Fruit fly (Drosophila melanogaster) whole organism, embryonic: ENCODE measurements around the gene Cby.

Experiments
- Atf6 ChIP-seq: fragments of 200-800 bp; sonication (Bioruptor generic); IDR thresholded peaks from 2 replicates; pipeline ENCODE4 v1.3.6; 2022; ENCODE audit warnings: missing biosample characterization, missing genetic modification characterization
- Blimp-1 ChIP-seq: fragments of 200-800 bp; sonication (Bioruptor generic); optimal IDR thresholded peaks from 3 replicates; lab custom pipeline; 2018; ENCODE audit warnings: missing biosample characterization, missing genetic modification characterization, mild to moderate bottlenecking, moderate library complexity, missing genetic modification reagents
- CG11398 ChIP-seq: fragments of 200-800 bp; sonication (Bioruptor generic); optimal IDR thresholded peaks from 2 replicates; lab custom pipeline; 2016; ENCODE audit warnings: missing biosample characterization, missing genetic modification characterization
- CG11456 ChIP-seq: fragments of 200-800 bp; sonication (Bioruptor generic); IDR thresholded peaks from 3 replicates; pipeline ENCODE4 v1.3.6; 2022; ENCODE audit warnings: missing biosample characterization, missing genetic modification characterization
- CG12155 ChIP-seq: fragments of 200-800 bp; sonication (Bioruptor generic); optimal IDR thresholded peaks from 3 replicates; lab custom pipeline; 2016; ENCODE audit warnings: missing biosample characterization, missing genetic modification characterization
- CG13296 ChIP-seq: fragments of 200-800 bp; sonication (Bioruptor generic); optimal IDR thresholded peaks from 3 replicates; lab custom pipeline; 2018; ENCODE audit warnings: missing biosample characterization, mild to moderate bottlenecking, missing genetic modification characterization
- CG13424 ChIP-seq: fragments of 200-800 bp; sonication (Bioruptor generic); optimal IDR thresholded peaks from 2 replicates; lab custom pipeline; 2019; ENCODE audit warnings: missing biosample characterization, mild to moderate bottlenecking, missing genetic modification characterization, moderate library complexity
- CG13624 ChIP-seq: fragments of 200-800 bp; sonication (Bioruptor generic); optimal IDR thresholded peaks from 2 replicates; lab custom pipeline; 2016; ENCODE audit warnings: missing biosample characterization, missing genetic modification characterization
- CG15269 ChIP-seq: fragments of 200-800 bp; sonication (Bioruptor generic); optimal IDR thresholded peaks from 2 replicates; lab custom pipeline; 2018; ENCODE audit warnings: missing biosample characterization, mild to moderate bottlenecking, missing genetic modification characterization, moderate library complexity
- CG15479 ChIP-seq: fragments of 200-800 bp; sonication (Bioruptor generic); optimal IDR thresholded peaks from 3 replicates; lab custom pipeline; 2019; ENCODE audit warnings: missing biosample characterization, mild to moderate bottlenecking, missing genetic modification characterization, moderate library complexity
- CG17186 ChIP-seq: fragments of 200-800 bp; sonication (Bioruptor generic); optimal IDR thresholded peaks from 3 replicates; lab custom pipeline; 2017; ENCODE audit warnings: missing biosample characterization, missing genetic modification reagents, missing genetic modification characterization
- CG17385 ChIP-seq: fragments of 200-800 bp; sonication (Bioruptor generic); optimal IDR thresholded peaks from 3 replicates; lab custom pipeline; 2018; ENCODE audit warnings: missing biosample characterization, mild to moderate bottlenecking, missing genetic modification characterization
- CG1832 ChIP-seq: fragments of 200-800 bp; sonication (Bioruptor generic); optimal IDR thresholded peaks from 2 replicates; lab custom pipeline; 2017; ENCODE audit warnings: missing biosample characterization, mild to moderate bottlenecking, missing genetic modification characterization, inconsistent platforms
- CG2202 ChIP-seq: fragments of 200-800 bp; sonication (Bioruptor generic); optimal IDR thresholded peaks from 2 replicates; lab custom pipeline; 2018; ENCODE audit warnings: missing biosample characterization, mild to moderate bottlenecking, missing genetic modification characterization
- CG2889 ChIP-seq: fragments of 200-800 bp; sonication (Bioruptor generic); IDR thresholded peaks from 3 replicates; pipeline ENCODE4 v1.3.6; 2022; ENCODE audit warnings: missing biosample characterization, missing genetic modification characterization
- CG33213 ChIP-seq: fragments of 200-800 bp; sonication (Bioruptor generic); optimal IDR thresholded peaks from 3 replicates; lab custom pipeline; 2016; ENCODE audit warnings: missing biosample characterization, missing genetic modification characterization
- CG5180 ChIP-seq: fragments of 200-800 bp; sonication (Bioruptor generic); optimal IDR thresholded peaks from 3 replicates; lab custom pipeline; 2017; ENCODE audit warnings: missing biosample characterization, missing genetic modification characterization, mild to moderate bottlenecking, moderate library complexity, missing genetic modification reagents
- CG6272 ChIP-seq: fragments of 200-800 bp; sonication (Bioruptor generic); IDR thresholded peaks from 2 replicates; pipeline ENCODE4 v1.3.6; 2022; ENCODE audit warnings: missing biosample characterization, missing genetic modification characterization
- CG6654 ChIP-seq: fragments of 200-800 bp; sonication (Bioruptor generic); optimal IDR thresholded peaks from 2 replicates; lab custom pipeline; 2017; ENCODE audit warnings: missing biosample characterization, mild to moderate bottlenecking, missing genetic modification characterization
- CG8089 ChIP-seq: fragments of 200-800 bp; sonication (Bioruptor generic); optimal IDR thresholded peaks from 3 replicates; lab custom pipeline; 2016; ENCODE audit warnings: missing biosample characterization, missing genetic modification characterization
- Dfd ChIP-seq, 2 experiments: fragments of >200 bp; optimal IDR thresholded peaks; 2 replicates each; lab custom pipeline; 2017; ENCODE audit warnings: missing biosample characterization in 2 of 2, missing genetic modification characterization in 2 of 2
- ERR ChIP-seq: fragments of 200-800 bp; sonication (Bioruptor generic); optimal IDR thresholded peaks from 2 replicates; lab custom pipeline; 2016; ENCODE audit warnings: missing biosample characterization, missing genetic modification characterization
- HmgD ChIP-seq: fragments of 200-800 bp; sonication (Bioruptor generic); optimal IDR thresholded peaks from 3 replicates; lab custom pipeline; 2016; ENCODE audit warnings: missing biosample characterization, missing genetic modification characterization
- Mad ChIP-seq: fragments of 200-800 bp; sonication (Bioruptor generic); optimal IDR thresholded peaks from 2 replicates; lab custom pipeline; 2016; ENCODE audit warnings: missing biosample characterization, missing genetic modification characterization
- NC2β ChIP-seq: fragments of 200-800 bp; sonication (Bioruptor generic); optimal IDR thresholded peaks from 2 replicates; lab custom pipeline; 2016; ENCODE audit warnings: missing biosample characterization, missing genetic modification characterization
- Scr ChIP-seq: fragments of 200-800 bp; sonication (Bioruptor generic); IDR thresholded peaks from 2 replicates; pipeline ENCODE4 v1.3.6; 2022; ENCODE audit warnings: missing biosample characterization, missing genetic modification characterization; ENCODE audit not compliant: partially characterized antibody
- Sin3A ChIP-seq: fragments of >200 bp; optimal IDR thresholded peaks from 2 replicates; lab custom pipeline; 2018
- Spps ChIP-seq: fragments of 200-800 bp; sonication (Bioruptor generic); optimal IDR thresholded peaks from 2 replicates; lab custom pipeline; 2018; ENCODE audit warnings: missing biosample characterization, mild to moderate bottlenecking, missing genetic modification characterization
- Stat92E ChIP-seq, 3 experiments: fragments of >200 bp in 2 of 3; fragments of 200-800 bp in 1 of 3; sonication (Bioruptor generic) in 1 of 3; optimal IDR thresholded peaks; 2 replicates each; lab custom pipeline; 2017 to 2019; ENCODE audit warnings: missing biosample characterization in 3 of 3, missing genetic modification characterization in 3 of 3, mild to moderate bottlenecking in 1 of 3, moderate library complexity in 1 of 3
- ato ChIP-seq: fragments of 200-800 bp; sonication (Bioruptor generic); IDR thresholded peaks from 2 replicates; pipeline ENCODE4 v1.3.6; 2022; ENCODE audit warnings: missing biosample characterization, missing genetic modification characterization; ENCODE audit not compliant: partially characterized antibody
- cas ChIP-seq: fragments of 200-800 bp; sonication (Bioruptor generic); IDR thresholded peaks from 2 replicates; pipeline ENCODE4 v1.3.6; 2022; ENCODE audit warnings: missing biosample characterization, missing genetic modification characterization
- crp ChIP-seq, 2 experiments: fragments of 200-800 bp; sonication (Bioruptor generic); optimal IDR thresholded peaks; 2 replicates in 1 of 2; 3 replicates in 1 of 2; lab custom pipeline; 2017; ENCODE audit warnings: missing biosample characterization in 2 of 2, missing genetic modification characterization in 2 of 2, mild to moderate bottlenecking in 1 of 2, moderate library complexity in 1 of 2
- dati ChIP-seq: fragments of 200-800 bp; sonication (Bioruptor generic); IDR thresholded peaks from 2 replicates; pipeline ENCODE4 v1.3.6; 2022; ENCODE audit warnings: missing biosample characterization, missing genetic modification characterization
- dmrt11E ChIP-seq: fragments of 200-800 bp; sonication (Bioruptor generic); optimal IDR thresholded peaks from 3 replicates; lab custom pipeline; 2018; ENCODE audit warnings: missing biosample characterization, mild to moderate bottlenecking, missing genetic modification characterization, moderate library complexity
- emc ChIP-seq: fragments of 200-800 bp; sonication (Bioruptor generic); optimal IDR thresholded peaks from 2 replicates; lab custom pipeline; 2016; ENCODE audit warnings: missing biosample characterization, missing genetic modification characterization
- gce ChIP-seq: fragments of 200-800 bp; sonication (Bioruptor generic); IDR thresholded peaks from 3 replicates; pipeline ENCODE4 v1.3.6; 2022; ENCODE audit warnings: missing biosample characterization, missing genetic modification characterization
- gem ChIP-seq: fragments of 200-800 bp; sonication (Bioruptor generic); optimal IDR thresholded peaks from 2 replicates; lab custom pipeline; 2019; ENCODE audit warnings: missing biosample characterization, mild to moderate bottlenecking, missing genetic modification characterization, moderate library complexity
- gsb ChIP-seq: fragments of 200-800 bp; sonication (Bioruptor generic); IDR thresholded peaks from 2 replicates; pipeline ENCODE4 v1.3.6; 2022; ENCODE audit warnings: missing biosample characterization, missing genetic modification characterization
- jigr1 ChIP-seq: fragments of 200-800 bp; sonication (Bioruptor generic); IDR thresholded peaks from 3 replicates; pipeline ENCODE4 v1.3.6; 2022; ENCODE audit warnings: missing biosample characterization, missing genetic modification characterization
- lov ChIP-seq, 2 experiments: fragments of 200-800 bp in 1 of 2; fragments of >200 bp in 1 of 2; sonication (Bioruptor generic) in 1 of 2; IDR thresholded peaks in 1 of 2; optimal IDR thresholded peaks in 1 of 2; 2 replicates in 1 of 2; 3 replicates in 1 of 2; pipeline versions ENCODE4 v1.3.6 to Lab custom; 2017 to 2022; ENCODE audit warnings: missing biosample characterization in 1 of 2, missing genetic modification characterization in 1 of 2
- mirr ChIP-seq: fragments of 200-800 bp; sonication (Bioruptor generic); optimal IDR thresholded peaks from 3 replicates; lab custom pipeline; 2018; ENCODE audit warnings: missing biosample characterization, mild to moderate bottlenecking, missing genetic modification characterization
- peb ChIP-seq: fragments of 200-800 bp; sonication (Bioruptor generic); IDR thresholded peaks from 2 replicates; pipeline ENCODE4 v1.3.6; 2022; ENCODE audit warnings: missing biosample characterization, missing genetic modification characterization
- pita ChIP-seq: fragments of 200-800 bp; sonication (Bioruptor generic); optimal IDR thresholded peaks from 2 replicates; lab custom pipeline; 2017; ENCODE audit warnings: missing biosample characterization, mild to moderate bottlenecking, missing genetic modification characterization
- prd ChIP-seq, 3 experiments: fragments of >200 bp in 2 of 3; fragments of 200-800 bp in 1 of 3; sonication (Bioruptor generic) in 1 of 3; optimal IDR thresholded peaks in 2 of 3; IDR thresholded peaks in 1 of 3; 2 replicates in 2 of 3; 3 replicates in 1 of 3; pipeline versions ENCODE4 v1.3.6 to Lab custom; 2017 to 2022; ENCODE audit warnings: missing biosample characterization in 1 of 3, missing genetic modification characterization in 1 of 3
- shn ChIP-seq: fragments of 200-800 bp; sonication (Bioruptor generic); optimal IDR thresholded peaks from 3 replicates; lab custom pipeline; 2016; ENCODE audit warnings: missing biosample characterization, missing genetic modification characterization
- sim ChIP-seq: fragments of 200-800 bp; sonication (Bioruptor generic); IDR thresholded peaks from 2 replicates; pipeline ENCODE4 v1.3.6; 2022; ENCODE audit warnings: missing biosample characterization, missing genetic modification characterization
- stc ChIP-seq: fragments of 200-800 bp; sonication (Bioruptor generic); IDR thresholded peaks from 2 replicates; pipeline ENCODE4 v1.3.6; 2022; ENCODE audit warnings: missing biosample characterization, missing genetic modification characterization
- tx ChIP-seq: fragments of 200-800 bp; sonication (Bioruptor generic); optimal IDR thresholded peaks from 2 replicates; lab custom pipeline; 2016; ENCODE audit warnings: missing biosample characterization, missing genetic modification characterization

Gene Cby

dm6 chr3R:21828785-21829486, 38.9 kb upstream of the Cby start (continued):
- TF ChIP-seq CG15269 (tag; lab: Kevin White, UChicago), result peak; percentile 5
- no peak for TF ChIP-seq CG33213 (GFP tag; lab: Kevin White, UChicago)
- peak; percentile 85 for TF ChIP-seq Spps (tag; lab: Kevin White, UChicago)
- TF ChIP-seq Mad (GFP tag; lab: Kevin White, UChicago), result no peak
- TF ChIP-seq CG6272 (GFP tag; lab: Robert Waterston, UW), result 0 out of 2 replicates have a peak, but pooled peaks have one; percentile 11
- TF ChIP-seq peb (GFP tag; lab: Robert Waterston, UW), result peak; percentile 53; the same call in 1 of the 2 replicates
- TF ChIP-seq CG17385, result peak; percentile 53
- peak; percentile 92 for TF ChIP-seq CG2202 (tag; lab: Kevin White, UChicago)
- TF ChIP-seq CG13424 (tag; lab: Kevin White, UChicago), result peak; percentile 75
- TF ChIP-seq CG2889 (GFP tag; lab: Robert Waterston, UW), result no peak
- TF ChIP-seq CG6654 (GFP tag; lab: Kevin White, UChicago), result peak; percentile 46
- no peak for TF ChIP-seq dati (GFP tag; lab: Robert Waterston, UW)
- no peak for TF ChIP-seq CG11398 (GFP tag; lab: Kevin White, UChicago)
- TF ChIP-seq cas (GFP tag; lab: Robert Waterston, UW), result no peak
- TF ChIP-seq HmgD (GFP tag; lab: Kevin White, UChicago), result no peak
- TF ChIP-seq Stat92E (GFP tag; optimal IDR thresholded peaks at IDR 0.05; lab: Kevin White, UChicago), result peak in 1 of 3 experiments; percentile 72
- no peak for TF ChIP-seq ERR (GFP tag; lab: Kevin White, UChicago)
- TF ChIP-seq CG11456 (GFP tag; lab: Robert Waterston, UW), result no peak
- TF ChIP-seq crp (GFP tag; optimal IDR thresholded peaks at IDR 0.05; lab: Kevin White, UChicago), result no peak
- no peak for TF ChIP-seq Sin3A (lab: Kevin White, UChicago)
- no peak for TF ChIP-seq NC2β (GFP tag; lab: Kevin White, UChicago)
- TF ChIP-seq mirr (GFP tag; lab: Kevin White, UChicago), result no peak
- no peak for TF ChIP-seq pita (GFP tag; lab: Kevin White, UChicago)
- no peak for TF ChIP-seq Scr (GFP tag; lab: Robert Waterston, UW)
- no peak for TF ChIP-seq gsb
- no peak for TF ChIP-seq shn
- no peak for TF ChIP-seq CG1832
- no peak for TF ChIP-seq CG15479
- peak; percentile 48; the same call in 1 of the 2 replicates for TF ChIP-seq stc (GFP tag; lab: Robert Waterston, UW)
- no peak for TF ChIP-seq prd (optimal IDR thresholded peaks at IDR 0.05; lab: Kevin White, UChicago)
- peak; percentile 63; the same call in 2 of the 3 replicates for TF ChIP-seq prd (GFP tag; IDR thresholded peaks at IDR 0.05; lab: Robert Waterston, UW)
- TF ChIP-seq Blimp-1 (GFP tag; lab: Kevin White, UChicago), result peak; percentile 88
- TF ChIP-seq sim (GFP tag; lab: Robert Waterston, UW), result peak; percentile 56; the same call in 1 of the 2 replicates
- TF ChIP-seq gce, result peak; percentile 45; the same call in 1 of the 3 replicates
- TF ChIP-seq ato (GFP tag; lab: Robert Waterston, UW), result no peak
- TF ChIP-seq CG8089, result no peak
- TF ChIP-seq Dfd (GFP tag; optimal IDR thresholded peaks at IDR 0.05; lab: Kevin White, UChicago), result no peak
- no peak for TF ChIP-seq CG17186 (GFP tag; lab: Kevin White, UChicago)
- peak; percentile 92 for TF ChIP-seq gem (tag; lab: Kevin White, UChicago)
- peak; percentile 36 for TF ChIP-seq CG12155 (GFP tag; lab: Kevin White, UChicago)
- no peak for TF ChIP-seq Atf6 (GFP tag; lab: Robert Waterston, UW)
- TF ChIP-seq emc (GFP tag; lab: Kevin White, UChicago), result no peak
- no peak for TF ChIP-seq CG13624
- TF ChIP-seq dmrt11E (tag; lab: Kevin White, UChicago), result peak; percentile 97
- TF ChIP-seq tx (GFP tag; lab: Kevin White, UChicago), result no peak
- TF ChIP-seq jigr1 (GFP tag; lab: Robert Waterston, UW), result no peak
- TF ChIP-seq CG13296 (GFP tag; lab: Kevin White, UChicago), result no peak
- TF ChIP-seq lov (optimal IDR thresholded peaks at IDR 0.05; lab: Kevin White, UChicago), result no peak
- TF ChIP-seq lov (GFP tag; IDR thresholded peaks at IDR 0.05; lab: Robert Waterston, UW), result 0 out of 3 replicates have a peak, but pooled peaks have one; percentile 37
- no peak for TF ChIP-seq CG5180 (GFP tag; lab: Kevin White, UChicago)
